Worm (Caenorhabditis elegans) whole organism, midembryonic: ENCODE data around the gene ccd-5.

Experiments used
- T22C8.4 ChIP-seq: fragments of 200-800 bp; sonication (Bioruptor generic); IDR thresholded peaks from 2 replicates; pipeline ENCODE4 v1.3.6; 2022; ENCODE audit warnings: missing genetic modification characterization, missing compliant biosample characterization
- cog-1 ChIP-seq: sonication (generic microtip); optimal IDR thresholded peaks from 2 replicates; lab custom pipeline; 2016; ENCODE audit warnings: missing genetic modification characterization, missing compliant biosample characterization
- flt-1 ChIP-seq: fragments of 200-800 bp; sonication (Bioruptor generic); IDR thresholded peaks from 2 replicates; pipeline ENCODE4 v1.3.6; 2022; ENCODE audit warnings: missing genetic modification characterization, missing compliant biosample characterization
- klf-2 ChIP-seq: fragments of 200-800 bp; sonication (Bioruptor generic); conservative IDR thresholded peaks from 2 replicates; pipeline ENCODE4 v1.3.6; 2022; ENCODE audit warnings: missing genetic modification reagents, missing genetic modification characterization, missing compliant biosample characterization
- med-1 ChIP-seq: sonication (generic microtip); optimal IDR thresholded peaks from 2 replicates; lab custom pipeline; 2017; ENCODE audit warnings: missing genetic modification characterization, mild to moderate bottlenecking, missing compliant biosample characterization, antibody characterized with exemption, missing genetic modification reagents; ENCODE audit not compliant: insufficient read depth
- ref-1 ChIP-seq: fragments of 200-800 bp; sonication (Bioruptor generic); conservative IDR thresholded peaks from 2 replicates; pipeline ENCODE4 v1.3.6; 2022; ENCODE audit warnings: missing genetic modification reagents, missing genetic modification characterization, missing compliant biosample characterization
- tab-1 ChIP-seq: fragments of 200-800 bp; sonication (Bioruptor generic); IDR thresholded peaks from 2 replicates; pipeline ENCODE4 v1.3.6; 2022; ENCODE audit warnings: missing genetic modification characterization, missing compliant biosample characterization
- ztf-23 ChIP-seq: fragments of 200-800 bp; sonication (Bioruptor generic); IDR thresholded peaks from 2 replicates; pipeline ENCODE4 v1.3.6; 2022; ENCODE audit warnings: missing genetic modification reagents, missing genetic modification characterization, missing compliant biosample characterization
- ztf-29 ChIP-seq: fragments of 200-800 bp; sonication (Bioruptor generic); IDR thresholded peaks from 2 replicates; pipeline ENCODE4 v1.3.6; 2022; ENCODE audit warnings: missing genetic modification reagents, missing genetic modification characterization, missing compliant biosample characterization

ccd-5 gene

ce11 chrX:2572646-2573149 lies at the start of gene ccd-5, which contains the start of gene F52H2.1:
ccd-5 (minus strand) TSS chrX:2572653.
F52H2.1 (plus strand) TSS chrX:2573099.
- no peak for TF ChIP-seq ztf-29 (GFP tag; lab: Robert Waterston, UW)
- no peak for TF ChIP-seq med-1 (GFP tag; lab: Kevin White, UChicago)
- TF ChIP-seq T22C8.4 = no peak
- no peak for TF ChIP-seq flt-1 (GFP tag; lab: Robert Waterston, UW)
- no peak for TF ChIP-seq tab-1 (GFP tag; lab: Robert Waterston, UW)
- no peak for TF ChIP-seq cog-1 (tag; lab: Kevin White, UChicago)

ce11 chrX:2620280-2620679 lies 47.8 kb upstream of the ccd-5 start:
- TF ChIP-seq med-1 (GFP tag; lab: Kevin White, UChicago) = no peak
- no peak for TF ChIP-seq tab-1 (GFP tag; lab: Robert Waterston, UW)
- TF ChIP-seq ref-1 (GFP tag; lab: Robert Waterston, UW) = no peak
- no peak for TF ChIP-seq ztf-23
- TF ChIP-seq klf-2 (GFP tag; lab: Robert Waterston, UW) = no peak
- TF ChIP-seq cog-1 (tag; lab: Kevin White, UChicago) = no peak
- no peak for TF ChIP-seq T22C8.4

DNA sequence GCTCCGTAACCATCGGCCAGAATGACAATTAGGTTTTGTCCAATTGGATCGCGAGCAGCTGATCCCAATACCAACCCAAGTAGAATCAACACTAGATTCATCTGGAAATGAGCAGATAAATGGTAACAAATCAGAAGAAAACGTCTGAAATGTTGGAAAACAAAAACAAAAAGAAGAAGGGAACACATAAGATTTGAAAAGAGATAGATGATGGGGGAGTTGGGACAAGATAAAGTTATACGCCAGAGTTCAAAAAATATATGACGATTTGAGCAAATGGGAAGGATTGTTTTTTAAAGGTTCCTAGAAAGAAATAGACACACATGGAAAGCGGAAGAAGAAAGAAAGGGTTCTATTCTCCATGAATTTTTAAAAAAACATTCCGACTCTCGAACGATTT lies 43.2 kb upstream of the ccd-5 start, which contains the start of gene T03G6.3:
TSS of gene T03G6.3 (minus strand) at position 101 of the 400 bp plus-strand sequence.
- TF ChIP-seq med-1 (GFP tag; lab: Kevin White, UChicago) = no peak
- TF ChIP-seq cog-1 (tag; lab: Kevin White, UChicago) = no peak
- TF ChIP-seq ztf-29 (GFP tag; lab: Robert Waterston, UW) = no peak
- TF ChIP-seq T22C8.4 = no peak
- no peak for TF ChIP-seq ref-1 (GFP tag; lab: Robert Waterston, UW)
- TF ChIP-seq klf-2 (GFP tag; lab: Robert Waterston, UW) = no peak
- no peak for TF ChIP-seq ztf-23
- TF ChIP-seq flt-1 (GFP tag; lab: Robert Waterston, UW) = no peak
- no peak for TF ChIP-seq tab-1 (GFP tag; lab: Robert Waterston, UW)

ce11 chrX:2614158-2614557 lies 41.7 kb upstream of the ccd-5 start:
- TF ChIP-seq flt-1 (GFP tag; lab: Robert Waterston, UW) = no peak

DNA sequence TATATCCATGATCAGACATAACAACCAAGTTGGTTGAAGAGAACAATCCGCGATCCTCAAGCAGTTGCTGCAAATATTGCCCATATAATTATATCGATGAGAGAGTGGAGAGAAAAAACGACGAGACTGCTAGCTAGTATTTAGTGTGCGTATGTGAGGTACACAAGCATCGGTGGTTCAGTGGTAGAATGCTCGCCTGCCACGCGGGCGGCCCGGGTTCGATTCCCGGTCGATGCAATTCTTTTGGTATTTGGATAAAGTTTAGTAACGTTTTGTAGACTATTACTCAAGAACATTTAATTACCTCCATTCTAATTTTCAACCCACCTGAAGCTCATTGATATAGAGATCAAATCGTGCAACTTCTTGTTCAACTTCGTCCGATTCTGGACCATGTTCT lies 40.6 kb upstream of the ccd-5 start:
- TF ChIP-seq ref-1 (GFP tag; lab: Robert Waterston, UW) (peak; percentile 79), ztf-23 (peak; percentile 91), ztf-29 (GFP tag; lab: Robert Waterston, UW) (peak; percentile 82), med-1 (GFP tag; lab: Kevin White, UChicago) (peak; percentile 3), klf-2 (GFP tag; lab: Robert Waterston, UW) (peak; percentile 84), flt-1 (GFP tag; lab: Robert Waterston, UW) (peak; percentile 96), T22C8.4 (peak; percentile 88), cog-1 (tag; lab: Kevin White, UChicago) (peak; percentile 21), tab-1 (GFP tag; lab: Robert Waterston, UW) (peak; percentile 93)

- TF ChIP-seq ztf-29 (GFP tag; lab: Robert Waterston, UW) (no peak), tab-1 (GFP tag; lab: Robert Waterston, UW) (no peak), T22C8.4 (no peak), ztf-23 (no peak), cog-1 (tag; lab: Kevin White, UChicago) (no peak)
These were observed 35.2 kb upstream of the ccd-5 start, which contains the start of gene T03G6.1 for ce11 chrX:2607522-2608278. T03G6.1 (plus strand) TSS chrX:2608228.

ce11 chrX:2604358-2605016 lies 32.0 kb upstream of the ccd-5 start:
- TF ChIP-seq flt-1 (GFP tag; lab: Robert Waterston, UW) (no peak), ztf-23 (no peak), klf-2 (GFP tag; lab: Robert Waterston, UW) (no peak), tab-1 (GFP tag; lab: Robert Waterston, UW) (no peak), ref-1 (GFP tag; lab: Robert Waterston, UW) (no peak), cog-1 (tag; lab: Kevin White, UChicago) (no peak), med-1 (GFP tag; lab: Kevin White, UChicago) (no peak), ztf-29 (GFP tag; lab: Robert Waterston, UW) (no peak), T22C8.4 (no peak)

- TF ChIP-seq ztf-23 (no peak), flt-1 (GFP tag; lab: Robert Waterston, UW) (no peak), med-1 (GFP tag; lab: Kevin White, UChicago) (no peak), ztf-29 (GFP tag; lab: Robert Waterston, UW) (no peak), ref-1 (GFP tag; lab: Robert Waterston, UW) (no peak), T22C8.4 (no peak), cog-1 (tag; lab: Kevin White, UChicago) (no peak), klf-2 (GFP tag; lab: Robert Waterston, UW) (no peak), tab-1 (GFP tag; lab: Robert Waterston, UW) (no peak)
These were observed 28.7 kb upstream of the ccd-5 start for ce11 chrX:2601025-2601705.

- TF ChIP-seq tab-1 (GFP tag; lab: Robert Waterston, UW) = 0 out of 2 replicates have a peak, but pooled peaks have one; percentile 9
- TF ChIP-seq klf-2 (GFP tag; lab: Robert Waterston, UW) = no peak
These were observed 26.4 kb upstream of the ccd-5 start for ce11 chrX:2598833-2599279.
